Worm (Caenorhabditis elegans): ENCODE measurements around the gene ncs-4.

- TF ChIP-seq sdz-38 (tag; optimal IDR thresholded peaks at IDR 0.05) (no peak), unc-62 (GFP tag; optimal IDR thresholded peaks at IDR 0.05) (no peak)
These were observed 21.9 kb upstream of the ncs-4 start, which contains the start of gene F09B9.5 for ce11 chrX:10154317-10154942.

Data from whole organism, young adult.